Fruit fly (Drosophila melanogaster) whole organism, wandering third instar larva: Measurements from ENCODE around the gene Surf4.

Experiments
- Abd-B ChIP-seq: fragments of >200 bp; optimal IDR thresholded peaks from 2 replicates; lab custom pipeline; 2017; ENCODE audit warnings: missing biosample characterization, missing genetic modification characterization
- CG32264 ChIP-seq: fragments of 200-800 bp; sonication (Bioruptor generic); optimal IDR thresholded peaks from 2 replicates; lab custom pipeline; 2016; ENCODE audit warnings: missing biosample characterization, missing genetic modification characterization
- CG9705 ChIP-seq: fragments of 200-800 bp; sonication (Bioruptor generic); optimal IDR thresholded peaks from 2 replicates; lab custom pipeline; 2018; ENCODE audit warnings: missing biosample characterization, mild to moderate bottlenecking, missing genetic modification characterization
- CrebA ChIP-seq: fragments of 200-800 bp; sonication (Bioruptor generic); optimal IDR thresholded peaks from 2 replicates; lab custom pipeline; 2016; ENCODE audit warnings: missing biosample characterization, mild to moderate bottlenecking, missing genetic modification characterization, borderline replicate concordance
- Dfd ChIP-seq: fragments of >200 bp; optimal IDR thresholded peaks from 2 replicates; lab custom pipeline; 2017; ENCODE audit warnings: missing biosample characterization, missing genetic modification characterization
- Dif ChIP-seq: fragments of 200-275, 200-300 bp; sonication (Bioruptor generic); optimal IDR thresholded peaks from 2 replicates; lab custom pipeline; 2018; ENCODE audit warnings: missing biosample characterization, missing genetic modification characterization; ENCODE audit not compliant: partially characterized antibody
- HLH106 ChIP-seq: fragments of 200-800 bp; optimal IDR thresholded peaks from 3 replicates; lab custom pipeline; 2019; ENCODE audit warnings: missing biosample characterization, mild to moderate bottlenecking, missing genetic modification characterization, moderate library complexity
- Hr78 ChIP-seq: fragments of >200 bp; optimal IDR thresholded peaks from 2 replicates; lab custom pipeline; 2017; ENCODE audit warnings: missing biosample characterization, missing genetic modification characterization
- Hr83 ChIP-seq: fragments of 200-300 bp; sonication (Bioruptor generic); optimal IDR thresholded peaks from 2 replicates; lab custom pipeline; 2016; ENCODE audit warnings: missing biosample characterization, mild to moderate bottlenecking, missing genetic modification characterization, moderate library complexity; ENCODE audit not compliant: poor library complexity, severe bottlenecking
- Rel ChIP-seq, 2 experiments: fragments of 200-800 bp; sonication (Bioruptor generic) in 1 of 2; optimal IDR thresholded peaks; 2 replicates in 1 of 2; 3 replicates in 1 of 2; lab custom pipeline; 2016 to 2019; ENCODE audit warnings: mild to moderate bottlenecking in 2 of 2, missing biosample characterization in 2 of 2, missing genetic modification characterization in 2 of 2, moderate library complexity in 1 of 2
- Vsx2 ChIP-seq: fragments of 200-300, 225-300 bp; sonication (Bioruptor generic); optimal IDR thresholded peaks from 2 replicates; lab custom pipeline; 2018; ENCODE audit warnings: missing biosample characterization, missing genetic modification characterization; ENCODE audit not compliant: partially characterized antibody
- br ChIP-seq: fragments of 200-800 bp; sonication (Bioruptor generic); optimal IDR thresholded peaks from 2 replicates; lab custom pipeline; 2016; ENCODE audit warnings: missing biosample characterization, missing genetic modification characterization
- dl ChIP-seq, 2 experiments: fragments of 175-275, 200-275 bp in 1 of 2; fragments of 200-275 bp in 1 of 2; sonication (Bioruptor generic); optimal IDR thresholded peaks; lab custom pipeline; 2018; ENCODE audit warnings: mild to moderate bottlenecking in 2 of 2, missing biosample characterization in 2 of 2, missing genetic modification characterization in 2 of 2, moderate library complexity in 2 of 2; ENCODE audit not compliant: partially characterized antibody in 2 of 2, insufficient read depth in 1 of 2
- dsf ChIP-seq: sonication (Bioruptor generic); optimal IDR thresholded peaks from 2 replicates; lab custom pipeline; 2016; ENCODE audit warnings: missing biosample characterization, missing genetic modification characterization, borderline replicate concordance
- fru ChIP-seq: fragments of 200-800 bp; sonication (Bioruptor generic); optimal IDR thresholded peaks from 3 replicates; lab custom pipeline; 2016; ENCODE audit warnings: missing biosample characterization, mild to moderate bottlenecking, missing genetic modification characterization
- h ChIP-seq: fragments of 200-800 bp; sonication (Bioruptor generic); optimal IDR thresholded peaks from 3 replicates; lab custom pipeline; 2016; ENCODE audit warnings: missing biosample characterization, mild to moderate bottlenecking, missing genetic modification characterization
- jim ChIP-seq: fragments of 175-275, 200-325 bp; sonication (Bioruptor generic); optimal IDR thresholded peaks from 2 replicates; lab custom pipeline; 2016; ENCODE audit warnings: missing biosample characterization, mild to moderate bottlenecking, missing genetic modification characterization
- psq ChIP-seq: fragments of 200-800 bp; sonication (Bioruptor generic); optimal IDR thresholded peaks from 3 replicates; lab custom pipeline; 2017; ENCODE audit warnings: missing biosample characterization, mild to moderate bottlenecking, missing genetic modification characterization, moderate library complexity
- tai ChIP-seq: sonication (Bioruptor generic); optimal IDR thresholded peaks from 2 replicates; lab custom pipeline; 2016; ENCODE audit warnings: missing biosample characterization, missing genetic modification characterization
- woc ChIP-seq: sonication (Bioruptor generic); optimal IDR thresholded peaks from 2 replicates; lab custom pipeline; 2016; ENCODE audit warnings: missing biosample characterization, mild to moderate bottlenecking, missing genetic modification characterization

Gene Surf4

DNA sequence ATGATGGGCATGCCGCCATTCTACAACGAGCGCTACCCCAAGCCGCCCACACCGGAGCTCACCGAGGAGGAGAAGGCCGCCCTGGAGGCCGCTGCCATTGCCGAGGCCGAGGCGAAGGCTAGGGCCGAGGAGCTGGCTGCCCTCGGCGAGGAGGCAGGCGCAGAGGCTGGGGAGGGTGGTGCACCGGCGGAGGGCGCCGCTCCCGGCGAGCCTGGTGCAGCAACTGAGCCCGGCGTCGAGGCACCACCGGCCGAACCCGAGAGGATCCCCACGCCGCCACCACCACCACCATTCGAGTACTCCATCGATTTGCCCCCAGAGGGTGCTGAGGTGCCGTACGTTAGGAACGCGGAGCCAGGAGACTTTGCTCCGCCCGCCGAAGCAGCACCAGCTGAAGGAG is 40.7 kb downstream of the Surf4 start:
- TF ChIP-seq Hr78 (GFP tag; lab: Kevin White, UChicago) (no peak), Dfd (GFP tag; lab: Kevin White, UChicago) (peak; percentile 96)

DNA sequence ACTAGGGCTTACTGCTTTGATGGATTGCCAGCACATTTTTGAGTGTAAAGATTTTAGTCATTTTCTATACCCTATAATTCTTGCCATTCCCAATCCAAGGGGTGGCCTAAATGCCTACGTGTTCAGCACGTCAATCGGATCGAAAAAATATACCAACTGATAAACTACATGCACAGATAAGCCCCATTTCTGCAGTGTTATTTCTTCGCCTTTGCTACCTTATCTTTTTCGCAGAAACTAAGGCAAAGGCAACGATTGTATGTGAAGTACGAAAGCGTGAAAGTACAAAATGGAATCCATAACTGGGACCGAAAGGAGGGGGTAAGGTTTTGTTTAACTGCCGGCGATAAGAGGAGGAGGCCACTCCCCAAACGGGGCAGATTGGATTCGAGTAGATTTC is 48.1 kb downstream of the Surf4 start:
- TF ChIP-seq Vsx2 (no peak), psq (GFP tag; lab: Kevin White, UChicago) (peak; percentile 94), tai (GFP tag; lab: Kevin White, UChicago) (no peak), Hr83 (GFP tag; lab: Kevin White, UChicago) (peak; percentile 13), CG9705 (GFP tag; lab: Kevin White, UChicago) (no peak), dsf (no peak), dl (GFP tag; optimal IDR thresholded peaks at IDR 0.05; lab: Kevin White, UChicago; ENCODE audit: insufficient read depth in 1 of 2, partially characterized antibody in 2 of 2) (peak in 1 of 2 experiments; percentile 17), CG32264 (GFP tag; lab: Kevin White, UChicago) (no peak), Rel (GFP tag; optimal IDR thresholded peaks at IDR 0.05; lab: Kevin White, UChicago) (no peak), Rel (tag; optimal IDR thresholded peaks at IDR 0.05; lab: Kevin White, UChicago) (peak; percentile 59), Abd-B (GFP tag; lab: Kevin White, UChicago) (no peak), h (GFP tag; lab: Kevin White, UChicago) (peak; percentile 45), HLH106 (tag; lab: Kevin White, UChicago) (no peak), CrebA (no peak), jim (GFP tag; lab: Kevin White, UChicago) (no peak), br (GFP tag; lab: Kevin White, UChicago) (no peak), fru (GFP tag; lab: Kevin White, UChicago) (no peak), Dif (no peak)
- TF ChIP-seq, all 38 proteins: peak for 5

DNA sequence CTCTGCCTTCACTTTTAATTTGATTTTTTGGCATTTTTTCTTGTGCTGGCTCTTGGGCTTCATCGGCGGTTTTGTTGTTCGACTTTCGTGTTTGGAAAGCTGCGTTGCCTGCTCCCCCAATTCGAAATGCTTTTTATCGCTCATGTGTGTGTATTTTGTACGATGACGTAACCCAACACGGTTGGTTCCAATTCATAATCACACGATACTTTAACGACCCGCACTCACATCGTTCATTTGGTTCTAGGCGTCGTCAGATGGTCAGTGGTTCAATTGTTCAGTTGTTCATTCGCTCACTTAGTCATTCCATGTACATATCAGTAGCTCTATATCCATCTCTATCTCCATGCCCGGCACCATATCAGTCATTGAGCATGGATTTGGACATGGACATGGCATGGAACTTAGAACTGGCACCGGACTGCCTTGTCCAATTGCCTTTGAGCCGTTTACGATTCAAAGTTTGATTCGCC is 52.1 kb downstream of the Surf4 start:
- no peak for TF ChIP-seq br (GFP tag; lab: Kevin White, UChicago)
- TF ChIP-seq Vsx2, result no peak
- TF ChIP-seq woc (GFP tag; lab: Kevin White, UChicago), result peak; percentile 55
- no peak for TF ChIP-seq CG32264 (GFP tag; lab: Kevin White, UChicago)
